Worm (Caenorhabditis elegans) whole organism, L1 larva: ENCODE data around the gene act-1.

ENCODE experiments used
- C16A3.4 ChIP-seq: fragments of 150-350 bp; optimal IDR thresholded peaks from 2 replicates; lab custom pipeline; 2014; ENCODE audit warnings: missing biosample characterization, missing genetic modification characterization
- C34B4.2 ChIP-seq: sonication (generic microtip); optimal IDR thresholded peaks from 2 replicates; lab custom pipeline; 2017; ENCODE audit warnings: mild to moderate bottlenecking, missing genetic modification characterization, missing compliant biosample characterization
- F16B12.6 ChIP-seq: fragments of 150-350 bp; optimal IDR thresholded peaks from 2 replicates; lab custom pipeline; 2014; ENCODE audit warnings: missing biosample characterization, missing genetic modification characterization
- aly-2 ChIP-seq: fragments of 150-350 bp; optimal IDR thresholded peaks from 2 replicates; lab custom pipeline; 2014; ENCODE audit warnings: missing biosample characterization, missing genetic modification characterization
- ama-1 ChIP-seq: fragments of 150-350 bp; optimal IDR thresholded peaks from 2 replicates; lab custom pipeline; 2014
- blmp-1 ChIP-seq: fragments of 150-350 bp; optimal IDR thresholded peaks from 2 replicates; lab custom pipeline; 2014; ENCODE audit warnings: missing biosample characterization, missing genetic modification characterization
- ceh-82 ChIP-seq, 3 experiments: fragments of 150-350 bp in 1 of 3; sonication (generic microtip) in 2 of 3; optimal IDR thresholded peaks; 2 replicates each; lab custom pipeline; 2014 to 2017; ENCODE audit warnings: missing biosample characterization in 3 of 3, missing genetic modification characterization in 3 of 3
- ceh-88 ChIP-seq: fragments of 200-800 bp; sonication (Bioruptor generic); IDR thresholded peaks from 2 replicates; pipeline ENCODE4 v1.3.6; 2022; ENCODE audit warnings: missing genetic modification characterization, missing compliant biosample characterization
- dsc-1 ChIP-seq: sonication (generic microtip); optimal IDR thresholded peaks from 2 replicates; lab custom pipeline; 2016; ENCODE audit warnings: mild to moderate bottlenecking, missing genetic modification characterization, missing compliant biosample characterization
- efl-1 ChIP-seq, 4 experiments: fragments of 150-350 bp; optimal IDR thresholded peaks in 3 of 4; peaks in 1 of 4; 1 replicate in 1 of 4; 2 replicates in 3 of 4; lab custom pipeline; 2014; ENCODE audit warnings: missing biosample characterization in 2 of 4, missing genetic modification characterization in 2 of 4, missing genetic modification reagents in 2 of 4
- egl-13 ChIP-seq: sonication (generic microtip); optimal IDR thresholded peaks from 2 replicates; lab custom pipeline; 2016; ENCODE audit warnings: missing genotype, missing genetic modification reagents, missing genetic modification characterization, missing compliant biosample characterization
- egl-27 ChIP-seq, 2 experiments: fragments of 150-350 bp in 1 of 2; sonication (generic microtip); optimal IDR thresholded peaks; 3 replicates each; lab custom pipeline; 2017 to 2018; ENCODE audit warnings: missing biosample characterization in 2 of 2, missing genetic modification characterization in 2 of 2, missing genetic modification reagents in 2 of 2
- elt-2 ChIP-seq: sonication (generic microtip); optimal IDR thresholded peaks from 2 replicates; lab custom pipeline; 2016; ENCODE audit warnings: missing genetic modification characterization, mild to moderate bottlenecking, inconsistent platforms, missing compliant biosample characterization, missing genetic modification reagents
- elt-3 ChIP-seq, 6 experiments: fragments of 150-350 bp in 1 of 6; sonication (generic microtip); optimal IDR thresholded peaks; 2 replicates each; lab custom pipeline; 2017 to 2018; ENCODE audit warnings: missing biosample characterization in 6 of 6, missing genetic modification characterization in 6 of 6, inconsistent platforms in 1 of 6
- ets-5 ChIP-seq: fragments of 200-800 bp; sonication (Bioruptor generic); IDR thresholded peaks from 2 replicates; pipeline ENCODE4 v1.3.6; 2022; ENCODE audit warnings: missing genetic modification characterization, missing compliant biosample characterization
- fkh-10 ChIP-seq: sonication (generic microtip); optimal IDR thresholded peaks from 2 replicates; lab custom pipeline; 2017; ENCODE audit warnings: missing biosample characterization, missing genetic modification reagents, missing genetic modification characterization
- fkh-8 ChIP-seq: sonication (generic microtip); optimal IDR thresholded peaks from 2 replicates; lab custom pipeline; 2016; ENCODE audit warnings: mild to moderate bottlenecking, missing genetic modification characterization, missing compliant biosample characterization
- grh-1 ChIP-seq: fragments of 200-800 bp; sonication (Bioruptor generic); IDR thresholded peaks from 2 replicates; pipeline ENCODE4 v1.3.6; 2022; ENCODE audit warnings: missing genetic modification reagents, missing genetic modification characterization, missing compliant biosample characterization
- hlh-17 ChIP-seq: fragments of 200-800 bp; sonication (Bioruptor generic); optimal IDR thresholded peaks from 2 replicates; lab custom pipeline; 2018; ENCODE audit warnings: missing genetic modification characterization, mild to moderate bottlenecking, missing compliant biosample characterization, moderate library complexity, borderline replicate concordance
- hlh-4 ChIP-seq: sonication (generic microtip); optimal IDR thresholded peaks from 2 replicates; lab custom pipeline; 2016; ENCODE audit warnings: mild to moderate bottlenecking, missing genetic modification characterization, missing compliant biosample characterization
- irx-1 ChIP-seq: sonication (generic microtip); optimal IDR thresholded peaks from 2 replicates; lab custom pipeline; 2016; ENCODE audit warnings: missing genetic modification characterization, missing compliant biosample characterization
- isw-1 ChIP-seq: fragments of 200-800 bp; sonication (Bioruptor generic); IDR thresholded peaks from 2 replicates; pipeline ENCODE4 v1.3.6; 2022; ENCODE audit warnings: missing genetic modification characterization, missing compliant biosample characterization
- lin-14 ChIP-seq: fragments of 200-800 bp; sonication (Bioruptor generic); optimal IDR thresholded peaks from 2 replicates; lab custom pipeline; 2018; ENCODE audit warnings: mild to moderate bottlenecking, missing genetic modification characterization, moderate library complexity, missing compliant biosample characterization
- lin-15B ChIP-seq: fragments of 150-350 bp; sonication (generic microtip); optimal IDR thresholded peaks from 3 replicates; lab custom pipeline; 2014; ENCODE audit warnings: missing biosample characterization, missing genetic modification characterization
- lsy-2 ChIP-seq, 2 experiments: fragments of 150-350 bp; optimal IDR thresholded peaks; 2 replicates each; lab custom pipeline; 2014; ENCODE audit warnings: missing biosample characterization in 2 of 2, missing genetic modification characterization in 2 of 2
- mab-9 ChIP-seq: fragments of 200-800 bp; sonication (Bioruptor generic); IDR thresholded peaks from 2 replicates; pipeline ENCODE4 v1.3.6; 2022; ENCODE audit warnings: missing genetic modification reagents, missing genetic modification characterization, missing compliant biosample characterization
- mef-2 ChIP-seq: fragments of 150-350 bp; optimal IDR thresholded peaks from 2 replicates; lab custom pipeline; 2014; ENCODE audit warnings: missing biosample characterization, missing genetic modification characterization
- mep-1 ChIP-seq: fragments of 150-350 bp; optimal IDR thresholded peaks from 2 replicates; lab custom pipeline; 2014; ENCODE audit warnings: missing biosample characterization, missing genetic modification characterization
- nhr-11 ChIP-seq: fragments of 150-350 bp; optimal IDR thresholded peaks from 2 replicates; lab custom pipeline; 2014; ENCODE audit warnings: missing biosample characterization, missing genetic modification characterization
- nhr-19 ChIP-seq: fragments of 200-800 bp; sonication (Bioruptor generic); conservative IDR thresholded peaks from 2 replicates; pipeline ENCODE4 v1.3.6; 2022; ENCODE audit warnings: missing genetic modification characterization, missing compliant biosample characterization
- nhr-237 ChIP-seq: fragments of 150-350 bp; optimal IDR thresholded peaks from 2 replicates; lab custom pipeline; 2014; ENCODE audit warnings: missing biosample characterization, missing genetic modification characterization
- nhr-71 ChIP-seq: sonication (generic microtip); optimal IDR thresholded peaks from 2 replicates; lab custom pipeline; 2016; ENCODE audit warnings: mild to moderate bottlenecking, missing genetic modification characterization, moderate library complexity, missing compliant biosample characterization
- nhr-76 ChIP-seq: sonication (generic microtip); optimal IDR thresholded peaks from 2 replicates; lab custom pipeline; 2017; ENCODE audit warnings: missing biosample characterization, missing genetic modification characterization
- nhr-77 ChIP-seq: fragments of 150-350 bp; optimal IDR thresholded peaks from 2 replicates; lab custom pipeline; 2014; ENCODE audit warnings: missing biosample characterization, missing genetic modification characterization
- nhr-84 ChIP-seq: sonication (generic microtip); optimal IDR thresholded peaks from 2 replicates; lab custom pipeline; 2017; ENCODE audit warnings: missing biosample characterization, missing genetic modification characterization
- pqm-1 ChIP-seq: sonication (generic microtip); optimal IDR thresholded peaks from 3 replicates; lab custom pipeline; 2017; ENCODE audit warnings: missing biosample characterization, missing genetic modification characterization
- skn-1 ChIP-seq: fragments of 150-350 bp; optimal IDR thresholded peaks from 2 replicates; lab custom pipeline; 2014; ENCODE audit warnings: missing biosample characterization, missing genetic modification characterization
- snu-23 ChIP-seq: sonication (generic microtip); optimal IDR thresholded peaks from 2 replicates; lab custom pipeline; 2016; ENCODE audit warnings: missing genetic modification characterization, missing compliant biosample characterization
- sox-4 ChIP-seq: sonication (generic microtip); optimal IDR thresholded peaks from 2 replicates; lab custom pipeline; 2016; ENCODE audit warnings: missing genetic modification characterization, missing compliant biosample characterization
- sptf-1 ChIP-seq: fragments of 150-350 bp; optimal IDR thresholded peaks from 2 replicates; lab custom pipeline; 2014; ENCODE audit warnings: missing biosample characterization, missing genetic modification characterization
- swsn-7 ChIP-seq: sonication (generic microtip); optimal IDR thresholded peaks from 2 replicates; lab custom pipeline; 2016; ENCODE audit warnings: missing genetic modification characterization, missing compliant biosample characterization
- tbx-2 ChIP-seq: sonication (generic microtip); optimal IDR thresholded peaks from 2 replicates; lab custom pipeline; 2016; ENCODE audit warnings: missing genetic modification characterization, missing compliant biosample characterization
- unc-30 ChIP-seq: sonication (generic microtip); optimal IDR thresholded peaks from 2 replicates; lab custom pipeline; 2017; ENCODE audit warnings: missing biosample characterization, missing genetic modification characterization
- unc-62 ChIP-seq: fragments of 150-350 bp; optimal IDR thresholded peaks from 2 replicates; lab custom pipeline; 2014; ENCODE audit warnings: missing biosample characterization, missing genetic modification reagents, missing genetic modification characterization
- unc-98 ChIP-seq: fragments of 200-800 bp; sonication (Bioruptor generic); IDR thresholded peaks from 2 replicates; pipeline ENCODE4 v1.3.6; 2022; ENCODE audit warnings: missing genetic modification characterization, missing compliant biosample characterization
- vab-15 ChIP-seq: sonication (generic microtip); optimal IDR thresholded peaks from 2 replicates; lab custom pipeline; 2017; ENCODE audit warnings: missing genotype, mild to moderate bottlenecking, missing genetic modification characterization, missing compliant biosample characterization
- xbp-1 ChIP-seq: sonication (generic microtip); optimal IDR thresholded peaks from 2 replicates; lab custom pipeline; 2016; ENCODE audit warnings: missing genetic modification characterization, missing compliant biosample characterization

act-1 gene

ce11 chrV:11069277-11069676 is 11.6 kb upstream of the act-1 start, which contains the start of gene T04C12.8 (continued):
- TF ChIP-seq sox-4 (tag; lab: Kevin White, UChicago) (no peak), pqm-1 (tag; lab: Kevin White, UChicago) (peak; percentile 24), ets-5 (GFP tag; lab: Robert Waterston, UW) (no peak), blmp-1 (tag; lab: Kevin White, UChicago) (peak; percentile 3), nhr-84 (no peak), nhr-71 (tag; lab: Kevin White, UChicago) (peak; percentile 51), hlh-17 (no peak), isw-1 (GFP tag; lab: Robert Waterston, UW) (no peak), ceh-82 (tag; optimal IDR thresholded peaks at IDR 0.05; lab: Kevin White, UChicago) (no peak), mef-2 (no peak), C16A3.4 (tag; lab: Kevin White, UChicago) (no peak), unc-30 (tag; lab: Kevin White, UChicago) (no peak), skn-1 (no peak), aly-2 (tag; lab: Kevin White, UChicago) (no peak), swsn-7 (tag; lab: Kevin White, UChicago) (no peak), grh-1 (GFP tag; lab: Robert Waterston, UW) (no peak), mep-1 (tag; lab: Kevin White, UChicago) (no peak), efl-1 (optimal IDR thresholded peaks at IDR 0.05; lab: Kevin White, UChicago) (no peak), efl-1 (GFP tag; optimal IDR thresholded peaks at IDR 0.05 in 1 of 2; lab: Kevin White, UChicago) (peak in 1 of 2 experiments; percentile 27), sptf-1 (tag; lab: Kevin White, UChicago) (no peak), fkh-10 (GFP tag; lab: Kevin White, UChicago) (no peak), elt-2 (tag; lab: Kevin White, UChicago) (peak; percentile 98), egl-13 (tag; lab: Kevin White, UChicago) (peak; percentile 23), F16B12.6 (no peak), unc-98 (GFP tag; lab: Robert Waterston, UW) (no peak), nhr-77 (no peak), hlh-4 (no peak), irx-1 (no peak), fkh-8 (tag; lab: Kevin White, UChicago) (no peak), elt-3 (tag; optimal IDR thresholded peaks at IDR 0.05; lab: Kevin White, UChicago) (peak in 1 of 6 experiments; percentile 4), unc-62 (no peak), egl-27 (tag; optimal IDR thresholded peaks at IDR 0.05; lab: Kevin White, UChicago) (no peak), C34B4.2 (tag; lab: Kevin White, UChicago) (no peak), xbp-1 (tag; lab: Kevin White, UChicago) (no peak), dsc-1 (tag; lab: Kevin White, UChicago) (peak; percentile 78), lin-15B (tag; lab: Kevin White, UChicago) (no peak), nhr-19 (GFP tag; lab: Robert Waterston, UW) (0 out of 2 replicates have a peak, but pooled peaks have one; percentile 10), ceh-88 (no peak), mab-9 (GFP tag; lab: Robert Waterston, UW) (no peak), nhr-237 (tag; lab: Kevin White, UChicago) (no peak), lsy-2 (tag; optimal IDR thresholded peaks at IDR 0.05; lab: Kevin White, UChicago) (no peak), ama-1 (lab: Kevin White, UChicago) (no peak), nhr-76 (tag; lab: Kevin White, UChicago) (no peak), vab-15 (tag; lab: Kevin White, UChicago) (no peak), snu-23 (no peak), tbx-2 (tag; lab: Kevin White, UChicago) (no peak), nhr-11 (tag; lab: Kevin White, UChicago) (no peak), lin-14 (GFP tag; lab: Kevin White, UChicago) (peak; percentile 49)
